Worm (Caenorhabditis elegans): ENCODE measurements around the gene C28H8.3.

DNA sequence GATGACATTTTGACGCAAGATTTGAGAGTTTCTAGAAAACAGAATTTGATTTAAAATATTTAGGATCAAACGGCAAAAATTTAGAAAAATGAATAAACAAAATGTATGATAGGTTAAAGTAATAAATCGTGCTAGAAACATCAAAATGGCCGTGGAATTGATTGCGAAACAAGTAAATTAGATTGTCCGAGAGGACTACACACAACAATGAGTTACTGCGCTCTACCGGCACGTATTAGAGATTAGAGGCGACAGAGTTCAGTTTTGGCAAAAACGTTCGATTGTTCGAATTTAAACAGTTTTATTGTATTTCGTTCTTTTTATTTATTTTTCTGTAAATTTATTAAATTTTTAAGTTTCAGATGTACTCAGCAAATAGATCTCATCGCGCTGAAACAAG lies 17.2 kb downstream of the C28H8.3 start, which contains the start of the genes dnc-2 and bcl-7:
- no peak for TF ChIP-seq him-1 (tag; optimal IDR thresholded peaks at IDR 0.05)
- peak; percentile 8 for TF ChIP-seq W03F9.2 (tag; optimal IDR thresholded peaks at IDR 0.05)
